Worm (Caenorhabditis elegans) whole organism, L3 larva: ENCODE data around the gene ZK1248.11.

Experiments
- ZK546.5 ChIP-seq: sonication (generic microtip); optimal IDR thresholded peaks from 2 replicates; lab custom pipeline; 2017; ENCODE audit warnings: missing biosample characterization, missing genetic modification characterization
- ama-1 ChIP-seq: fragments of 150-350 bp; optimal IDR thresholded peaks from 2 replicates; lab custom pipeline; 2018
- egl-27 ChIP-seq: sonication (generic microtip); optimal IDR thresholded peaks from 4 replicates; lab custom pipeline; 2017; ENCODE audit warnings: missing biosample characterization, missing genetic modification reagents, missing genetic modification characterization
- elt-1 ChIP-seq: fragments of 150-350 bp; optimal IDR thresholded peaks from 2 replicates; lab custom pipeline; 2014; ENCODE audit warnings: missing biosample characterization, missing genetic modification characterization
- fos-1 ChIP-seq: fragments of 150-350 bp; optimal IDR thresholded peaks from 2 replicates; lab custom pipeline; 2014; ENCODE audit warnings: missing biosample characterization, missing genetic modification characterization
- jun-1 ChIP-seq: fragments of 150-350 bp; optimal IDR thresholded peaks from 2 replicates; lab custom pipeline; 2014; ENCODE audit warnings: missing biosample characterization, missing genetic modification reagents, missing genetic modification characterization
- lin-15B ChIP-seq: fragments of 150-350 bp; optimal IDR thresholded peaks from 2 replicates; lab custom pipeline; 2014; ENCODE audit warnings: missing biosample characterization, missing genetic modification characterization
- mdl-1 ChIP-seq: fragments of 150-350 bp; optimal IDR thresholded peaks from 2 replicates; lab custom pipeline; 2014; ENCODE audit warnings: missing biosample characterization, missing genetic modification characterization
- nhr-12 ChIP-seq: fragments of 150-350 bp; optimal IDR thresholded peaks from 2 replicates; lab custom pipeline; 2014; ENCODE audit warnings: missing biosample characterization, missing genetic modification characterization
- nhr-237 ChIP-seq: fragments of 150-350 bp; optimal IDR thresholded peaks from 2 replicates; lab custom pipeline; 2014; ENCODE audit warnings: missing biosample characterization, missing genetic modification characterization
- sea-2 ChIP-seq: fragments of 150-350 bp; sonication (generic microtip); optimal IDR thresholded peaks from 4 replicates; lab custom pipeline; 2014; ENCODE audit warnings: missing biosample characterization, missing genetic modification reagents, missing genetic modification characterization
- zag-1 ChIP-seq: fragments of 150-350 bp; optimal IDR thresholded peaks from 2 replicates; lab custom pipeline; 2014; ENCODE audit warnings: missing biosample characterization, missing genetic modification characterization

DNA sequence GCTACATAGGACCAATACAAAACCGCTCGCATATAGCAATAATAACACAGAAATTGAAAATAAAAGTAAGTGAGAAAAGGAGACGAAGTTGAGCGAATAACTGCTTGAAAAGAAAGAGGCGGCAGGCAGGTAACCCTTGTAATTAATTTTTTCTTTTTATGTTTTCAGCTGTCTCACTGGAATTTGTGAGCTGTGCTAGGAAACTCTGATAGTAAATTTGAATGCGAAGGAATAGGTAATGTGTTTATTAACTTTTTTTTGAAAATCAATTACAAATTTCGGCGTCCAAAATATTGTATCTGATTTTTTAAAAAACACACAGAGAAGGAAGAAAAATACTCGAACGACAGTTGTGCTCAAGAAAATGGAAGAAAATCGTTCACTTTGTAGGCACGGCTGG lies 23.6 kb upstream of the ZK1248.11 start, which contains the start of gene H41C03.2:
- no peak for TF ChIP-seq zag-1 (tag; lab: Kevin White, UChicago)
- TF ChIP-seq mdl-1 (tag; lab: Kevin White, UChicago) = no peak
- no peak for TF ChIP-seq nhr-237 (tag; lab: Kevin White, UChicago)
- no peak for TF ChIP-seq ZK546.5
- TF ChIP-seq egl-27 (tag; lab: Kevin White, UChicago) = no peak
- no peak for TF ChIP-seq elt-1 (tag; lab: Kevin White, UChicago)
- no peak for TF ChIP-seq ama-1 (lab: Kevin White, UChicago)
- no peak for TF ChIP-seq lin-15B (tag; lab: Kevin White, UChicago)
- no peak for TF ChIP-seq sea-2 (GFP tag; lab: Kevin White, UChicago)
- TF ChIP-seq jun-1 (tag; lab: Kevin White, UChicago) = no peak
- TF ChIP-seq nhr-12 = no peak
- no peak for TF ChIP-seq fos-1 (tag; lab: Kevin White, UChicago)
